Fruit fly (Drosophila melanogaster): ENCODE measurements around the gene snRNP-U1-70K.

Gene snRNP-U1-70K

dm6 chr2L:6968013-6968517, 3.5 kb downstream of the snRNP-U1-70K start (continued):
- TF ChIP-seq Fer3 (tag; optimal IDR thresholded peaks at IDR 0.05) = peak; percentile 29
- TF ChIP-seq nerfin-2 (GFP tag; IDR thresholded peaks at IDR 0.05; ENCODE audit: partially characterized antibody) = peak; percentile 66; the same call in 1 of the 2 replicates
- peak; percentile 26 for TF ChIP-seq wek (GFP tag; optimal IDR thresholded peaks at IDR 0.05)
- peak; percentile 59 for TF ChIP-seq Dref (GFP tag; IDR thresholded peaks at IDR 0.05)
- TF ChIP-seq CG32767 (GFP tag; IDR thresholded peaks at IDR 0.05) = 0 out of 2 replicates have a peak, but pooled peaks have one; percentile 33
- peak; percentile 41 for TF ChIP-seq CG18619 (GFP tag; optimal IDR thresholded peaks at IDR 0.05)
- peak; percentile 73 for TF ChIP-seq gro (GFP tag; optimal IDR thresholded peaks at IDR 0.05)
- peak; percentile 34 for TF ChIP-seq gcm (GFP tag; optimal IDR thresholded peaks at IDR 0.05)
- TF ChIP-seq CG7839 (tag; optimal IDR thresholded peaks at IDR 0.05) = peak; percentile 61
- TF ChIP-seq CG2202 (tag; optimal IDR thresholded peaks at IDR 0.05) = no peak
- TF ChIP-seq NfI (GFP tag; optimal IDR thresholded peaks at IDR 0.05) = peak; percentile 34
- TF ChIP-seq sens (GFP tag) = peak; percentile 92
- TF ChIP-seq D19A (tag; optimal IDR thresholded peaks at IDR 0.05) = peak; percentile 32
- peak; percentile 24; the same call in 2 of the 3 replicates for TF ChIP-seq CG14050 (GFP tag; IDR thresholded peaks at IDR 0.05)
- TF ChIP-seq CrebB (tag; optimal IDR thresholded peaks at IDR 0.05) = peak; percentile 31
- TF ChIP-seq CG6791 (GFP tag; IDR thresholded peaks at IDR 0.05; ENCODE audit: partially characterized antibody) = peak; percentile 66
- peak; percentile 35 for TF ChIP-seq CG1792 (GFP tag; optimal IDR thresholded peaks at IDR 0.05)
- peak; percentile 22 for TF ChIP-seq Chrac-16 (GFP tag; optimal IDR thresholded peaks at IDR 0.05)
- TF ChIP-seq Dek (tag; optimal IDR thresholded peaks at IDR 0.05) = no peak
- TF ChIP-seq CG4404 (GFP tag; IDR thresholded peaks at IDR 0.05) = no peak
- TF ChIP-seq Xbp1 (GFP tag; optimal IDR thresholded peaks at IDR 0.05) = peak; percentile 49
- TF ChIP-seq CG7556 (GFP tag; optimal IDR thresholded peaks at IDR 0.05) = peak; percentile 8
- no peak for TF ChIP-seq Bdp1 (GFP tag; optimal IDR thresholded peaks at IDR 0.05)
- peak; percentile 80; the same call in 2 of the 3 replicates for TF ChIP-seq CG2199 (GFP tag; IDR thresholded peaks at IDR 0.05)
- peak; percentile 20 for TF ChIP-seq CG17829 (tag; optimal IDR thresholded peaks at IDR 0.05)
- TF ChIP-seq dysf (GFP tag; IDR thresholded peaks at IDR 0.05) = peak; percentile 48; the same call in 1 of the 3 replicates
- TF ChIP-seq Ravus (GFP tag; IDR thresholded peaks at IDR 0.05) = no peak
- peak; percentile 5 for TF ChIP-seq CG8290 (GFP tag; optimal IDR thresholded peaks at IDR 0.05)
- no peak for TF ChIP-seq CG8290 (tag; optimal IDR thresholded peaks at IDR 0.05)
- peak; percentile 35 for TF ChIP-seq ems (GFP tag; optimal IDR thresholded peaks at IDR 0.05)
- TF ChIP-seq ranshi (GFP tag; IDR thresholded peaks at IDR 0.05) = peak; percentile 62
- TF ChIP-seq CG13287 (GFP tag; IDR thresholded peaks at IDR 0.05; ENCODE audit: partially characterized antibody) = peak; percentile 83
- peak; percentile 86 for TF ChIP-seq CG7928 (GFP tag; optimal IDR thresholded peaks at IDR 0.05)
- peak; percentile 65; the same call in 1 of the 2 replicates for TF ChIP-seq MBD-R2 (GFP tag; IDR thresholded peaks at IDR 0.05)
- no peak for TF ChIP-seq Vsx1 (GFP tag; optimal IDR thresholded peaks at IDR 0.05)
- TF ChIP-seq hkb (optimal IDR thresholded peaks at IDR 0.05) = no peak
- peak; percentile 73 for TF ChIP-seq hkb (GFP tag; IDR thresholded peaks at IDR 0.05)
- TF ChIP-seq Trl (optimal IDR thresholded peaks at IDR 0.05) = no peak
- TF ChIP-seq Trl (GFP tag; optimal IDR thresholded peaks at IDR 0.05) = peak; percentile 29
- peak; percentile 92 for TF ChIP-seq CG2116 (GFP tag; optimal IDR thresholded peaks at IDR 0.05)
- peak; percentile 50 for TF ChIP-seq CG12391 (tag; optimal IDR thresholded peaks at IDR 0.05)
- peak; percentile 75 for TF ChIP-seq Bgb (GFP tag; IDR thresholded peaks at IDR 0.05; ENCODE audit: partially characterized antibody)
- TF ChIP-seq z (GFP tag; IDR thresholded peaks at IDR 0.05) = 0 out of 3 replicates have a peak, but pooled peaks have one; percentile 6
- TF ChIP-seq CG13424 (tag; optimal IDR thresholded peaks at IDR 0.05) = peak; percentile 28
- TF ChIP-seq pita (GFP tag; optimal IDR thresholded peaks at IDR 0.05) = no peak
- TF ChIP-seq NC2β (GFP tag; optimal IDR thresholded peaks at IDR 0.05) = peak; percentile 52
